Fruit fly (Drosophila melanogaster) whole organism, embryonic: Measurements from ENCODE around the gene mthl14.

ENCODE experiments used
- ATbp ChIP-seq: fragments of 200-800 bp; sonication (Bioruptor generic); optimal IDR thresholded peaks from 2 replicates; lab custom pipeline; 2017; ENCODE audit warnings: missing biosample characterization, mild to moderate bottlenecking, missing genetic modification characterization, missing genetic modification reagents
- CG12104 ChIP-seq: fragments of 200-800 bp; sonication (Bioruptor generic); optimal IDR thresholded peaks from 3 replicates; lab custom pipeline; 2016; ENCODE audit warnings: missing biosample characterization, missing genetic modification characterization
- CG12219 ChIP-seq: fragments of 200-800 bp; sonication (Bioruptor generic); optimal IDR thresholded peaks from 3 replicates; lab custom pipeline; 2018; ENCODE audit warnings: missing biosample characterization, mild to moderate bottlenecking, missing genetic modification characterization
- CG1233 ChIP-seq: fragments of 200-800 bp; sonication (Bioruptor generic); optimal IDR thresholded peaks from 4 replicates; lab custom pipeline; 2018; ENCODE audit warnings: missing biosample characterization, mild to moderate bottlenecking, missing genetic modification characterization
- CG14710 ChIP-seq: fragments of 200-800 bp; sonication (Bioruptor generic); optimal IDR thresholded peaks from 3 replicates; lab custom pipeline; 2019; ENCODE audit warnings: missing biosample characterization, mild to moderate bottlenecking, missing genetic modification characterization, moderate library complexity
- CG17612 ChIP-seq: fragments of 200-800 bp; sonication (Bioruptor generic); IDR thresholded peaks from 2 replicates; pipeline ENCODE4 v1.3.6; 2022; ENCODE audit warnings: missing biosample characterization, missing genetic modification characterization
- CG17829 ChIP-seq: fragments of 200-800 bp; optimal IDR thresholded peaks from 2 replicates; lab custom pipeline; 2019; ENCODE audit warnings: missing biosample characterization, mild to moderate bottlenecking, missing genetic modification characterization, moderate library complexity
- CG2116 ChIP-seq: fragments of 200-800 bp; sonication (Bioruptor generic); optimal IDR thresholded peaks from 3 replicates; lab custom pipeline; 2018; ENCODE audit warnings: missing biosample characterization, mild to moderate bottlenecking, missing genetic modification characterization
- CG2678 ChIP-seq: fragments of 200-800 bp; sonication (Bioruptor generic); optimal IDR thresholded peaks from 3 replicates; lab custom pipeline; 2019; ENCODE audit warnings: missing biosample characterization, mild to moderate bottlenecking, missing genetic modification characterization, moderate library complexity
- CG31388 ChIP-seq: fragments of 200-800 bp; sonication (Bioruptor generic); optimal IDR thresholded peaks from 2 replicates; lab custom pipeline; 2016; ENCODE audit warnings: missing biosample characterization, missing genetic modification characterization
- CG32767 ChIP-seq: fragments of 200-800 bp; sonication (Bioruptor generic); IDR thresholded peaks from 2 replicates; pipeline ENCODE4 v1.3.6; 2022; ENCODE audit warnings: missing biosample characterization, missing genetic modification characterization
- CG3995 ChIP-seq: fragments of 200-800 bp; sonication (Bioruptor generic); optimal IDR thresholded peaks from 3 replicates; lab custom pipeline; 2016; ENCODE audit warnings: missing biosample characterization, missing genetic modification characterization
- CG4404 ChIP-seq: fragments of 200-800 bp; sonication (Bioruptor generic); IDR thresholded peaks from 2 replicates; pipeline ENCODE4 v1.3.6; 2022; ENCODE audit warnings: missing biosample characterization, missing genetic modification characterization
- CG4730 ChIP-seq: fragments of 200-800 bp; sonication (Bioruptor generic); IDR thresholded peaks from 2 replicates; pipeline ENCODE4 v1.3.6; 2022; ENCODE audit warnings: missing biosample characterization, missing genetic modification characterization
- CG5245 ChIP-seq: fragments of 200-800 bp; sonication (Bioruptor generic); optimal IDR thresholded peaks from 3 replicates; lab custom pipeline; 2016; ENCODE audit warnings: missing biosample characterization, missing genetic modification characterization
- CG6272 ChIP-seq: fragments of 200-800 bp; sonication (Bioruptor generic); IDR thresholded peaks from 2 replicates; pipeline ENCODE4 v1.3.6; 2022; ENCODE audit warnings: missing biosample characterization, missing genetic modification characterization
- CG8944 ChIP-seq: fragments of 200-800 bp; sonication (Bioruptor generic); optimal IDR thresholded peaks from 3 replicates; lab custom pipeline; 2016; ENCODE audit warnings: missing biosample characterization, missing genetic modification characterization
- Camta ChIP-seq: fragments of 200-800 bp; sonication (Bioruptor generic); optimal IDR thresholded peaks from 2 replicates; lab custom pipeline; 2016; ENCODE audit warnings: missing biosample characterization, missing genetic modification characterization
- CoRest ChIP-seq: fragments of 200-800 bp; sonication (Bioruptor generic); optimal IDR thresholded peaks from 3 replicates; lab custom pipeline; 2018; ENCODE audit warnings: missing biosample characterization, mild to moderate bottlenecking, missing genetic modification characterization, moderate library complexity
- Dip2 ChIP-seq: fragments of 200-800 bp; sonication (Bioruptor generic); IDR thresholded peaks from 2 replicates; pipeline ENCODE4 v1.3.6; 2022; ENCODE audit warnings: missing biosample characterization, missing genetic modification characterization
- ERR ChIP-seq: fragments of 200-800 bp; sonication (Bioruptor generic); optimal IDR thresholded peaks from 2 replicates; lab custom pipeline; 2016; ENCODE audit warnings: missing biosample characterization, missing genetic modification characterization
- Elba2 ChIP-seq: fragments of 200-800 bp; sonication (Bioruptor generic); optimal IDR thresholded peaks from 3 replicates; lab custom pipeline; 2016; ENCODE audit warnings: missing biosample characterization, missing genetic modification characterization
- H15 ChIP-seq: fragments of 200-800 bp; sonication (Bioruptor generic); IDR thresholded peaks from 3 replicates; pipeline ENCODE4 v1.3.6; 2022; ENCODE audit warnings: missing biosample characterization, missing genetic modification characterization
- Hr78 ChIP-seq, 2 experiments: fragments of 200-800 bp in 1 of 2; fragments of >200 bp in 1 of 2; sonication (Bioruptor generic) in 1 of 2; optimal IDR thresholded peaks; 2 replicates each; lab custom pipeline; 2017 to 2019; ENCODE audit warnings: missing biosample characterization in 2 of 2, missing genetic modification characterization in 2 of 2, mild to moderate bottlenecking in 1 of 2, moderate library complexity in 1 of 2
- Myb ChIP-seq: fragments of 200-800 bp; sonication (Bioruptor generic); optimal IDR thresholded peaks from 2 replicates; lab custom pipeline; 2016; ENCODE audit warnings: missing biosample characterization, missing genetic modification characterization
- Nf-YB ChIP-seq: fragments of 200-800 bp; sonication (Bioruptor generic); optimal IDR thresholded peaks from 3 replicates; lab custom pipeline; 2019; ENCODE audit warnings: missing biosample characterization, mild to moderate bottlenecking, missing genetic modification characterization, moderate library complexity
- Optix ChIP-seq: fragments of 200-800 bp; sonication (Bioruptor generic); IDR thresholded peaks from 3 replicates; pipeline ENCODE4 v1.3.6; 2022; ENCODE audit warnings: missing biosample characterization, missing genetic modification characterization
- PHDP ChIP-seq: fragments of 200-800 bp; sonication (Bioruptor generic); optimal IDR thresholded peaks from 3 replicates; lab custom pipeline; 2018; ENCODE audit warnings: missing biosample characterization, mild to moderate bottlenecking, missing genetic modification characterization, moderate library complexity
- Ssrp ChIP-seq: fragments of 200-800 bp; sonication (Bioruptor generic); optimal IDR thresholded peaks from 2 replicates; lab custom pipeline; 2018; ENCODE audit warnings: missing biosample characterization, mild to moderate bottlenecking, missing genetic modification characterization, moderate library complexity
- Xbp1 ChIP-seq: fragments of 200-800 bp; sonication (Bioruptor generic); optimal IDR thresholded peaks from 3 replicates; lab custom pipeline; 2016; ENCODE audit warnings: missing biosample characterization, mild to moderate bottlenecking, missing genetic modification characterization
- bab2 ChIP-seq: fragments of 200-800 bp; sonication (Bioruptor generic); optimal IDR thresholded peaks from 2 replicates; lab custom pipeline; 2016; ENCODE audit warnings: missing biosample characterization, missing genetic modification characterization
- bsh ChIP-seq, 2 experiments: fragments of 200-800 bp; sonication (Bioruptor generic); optimal IDR thresholded peaks; 2 replicates each; lab custom pipeline; 2017 to 2018; ENCODE audit warnings: mild to moderate bottlenecking in 2 of 2, missing biosample characterization in 2 of 2, missing genetic modification characterization in 2 of 2, moderate library complexity in 1 of 2
- cas ChIP-seq: fragments of 200-800 bp; sonication (Bioruptor generic); IDR thresholded peaks from 2 replicates; pipeline ENCODE4 v1.3.6; 2022; ENCODE audit warnings: missing biosample characterization, missing genetic modification characterization
- chn ChIP-seq: fragments of 200-800 bp; sonication (Bioruptor generic); optimal IDR thresholded peaks from 2 replicates; lab custom pipeline; 2016; ENCODE audit warnings: missing biosample characterization, missing genetic modification characterization
- croc ChIP-seq: fragments of 200-800 bp; sonication (Bioruptor generic); conservative IDR thresholded peaks from 3 replicates; pipeline ENCODE4 v1.3.6; 2022; ENCODE audit warnings: missing biosample characterization, missing genetic modification characterization
- dpn ChIP-seq, 2 experiments: fragments of 200-800 bp; sonication (Bioruptor generic); optimal IDR thresholded peaks; 3 replicates each; lab custom pipeline; 2016; ENCODE audit warnings: missing biosample characterization in 2 of 2, missing genetic modification characterization in 2 of 2
- ems ChIP-seq: fragments of 200-800 bp; sonication (Bioruptor generic); optimal IDR thresholded peaks from 3 replicates; lab custom pipeline; 2016; ENCODE audit warnings: missing biosample characterization, missing genetic modification characterization
- esg ChIP-seq: fragments of 200-800 bp; sonication (Bioruptor generic); conservative IDR thresholded peaks from 2 replicates; pipeline ENCODE4 v1.3.6; 2022; ENCODE audit warnings: missing biosample characterization, missing genetic modification characterization
- hb ChIP-seq: fragments of 200-800 bp; sonication (Bioruptor generic); IDR thresholded peaks from 3 replicates; pipeline ENCODE4 v1.3.6; 2022; ENCODE audit warnings: missing biosample characterization, missing genetic modification characterization; ENCODE audit not compliant: partially characterized antibody
- jumu ChIP-seq: fragments of 200-800 bp; sonication (Bioruptor generic); optimal IDR thresholded peaks from 3 replicates; lab custom pipeline; 2016; ENCODE audit warnings: missing biosample characterization, missing genetic modification characterization
- kah ChIP-seq: fragments of 200-800 bp; sonication (Bioruptor generic); optimal IDR thresholded peaks from 2 replicates; lab custom pipeline; 2018; ENCODE audit warnings: missing biosample characterization, mild to moderate bottlenecking, missing genetic modification characterization
- ken ChIP-seq: fragments of 200-800 bp; sonication (Bioruptor generic); IDR thresholded peaks from 3 replicates; pipeline ENCODE4 v1.3.6; 2022; ENCODE audit warnings: missing biosample characterization, missing genetic modification characterization
- lola ChIP-seq, 3 experiments: fragments of >200 bp in 2 of 3; fragments of 200-800 bp in 1 of 3; sonication (Bioruptor generic) in 1 of 3; optimal IDR thresholded peaks; 2 replicates each; lab custom pipeline; 2017 to 2019; ENCODE audit warnings: missing biosample characterization in 3 of 3, missing genetic modification characterization in 3 of 3, mild to moderate bottlenecking in 1 of 3, moderate library complexity in 1 of 3
- phol ChIP-seq: fragments of 200-800 bp; sonication (Bioruptor generic); optimal IDR thresholded peaks from 3 replicates; lab custom pipeline; 2018; ENCODE audit warnings: missing biosample characterization, mild to moderate bottlenecking, missing genetic modification characterization, moderate library complexity
- pita ChIP-seq: fragments of 200-800 bp; sonication (Bioruptor generic); optimal IDR thresholded peaks from 2 replicates; lab custom pipeline; 2017; ENCODE audit warnings: missing biosample characterization, mild to moderate bottlenecking, missing genetic modification characterization
- pum ChIP-seq: fragments of 200-800 bp; sonication (Bioruptor generic); optimal IDR thresholded peaks from 2 replicates; lab custom pipeline; 2016; ENCODE audit warnings: missing biosample characterization, missing genetic modification characterization
- row ChIP-seq: fragments of 200-800 bp; sonication (Bioruptor generic); IDR thresholded peaks from 3 replicates; pipeline ENCODE4 v1.3.6; 2022; ENCODE audit warnings: missing biosample characterization, missing genetic modification characterization
- tin ChIP-seq: fragments of 200-800 bp; sonication (Bioruptor generic); optimal IDR thresholded peaks from 3 replicates; lab custom pipeline; 2016; ENCODE audit warnings: missing biosample characterization, missing genetic modification characterization
- twi ChIP-seq: fragments of 200-800 bp; optimal IDR thresholded peaks from 2 replicates; lab custom pipeline; 2019; ENCODE audit warnings: missing biosample characterization, mild to moderate bottlenecking, missing genetic modification characterization, moderate library complexity
- unc-4 ChIP-seq: fragments of 200-800 bp; sonication (Bioruptor generic); IDR thresholded peaks from 2 replicates; pipeline ENCODE4 v1.3.6; 2022; ENCODE audit warnings: missing biosample characterization, missing genetic modification characterization; ENCODE audit not compliant: partially characterized antibody

mthl14 gene

dm6 chr3L:294841-295408 lies 47.6 kb downstream of the mthl14 start (continued):
- peak; percentile 6 for TF ChIP-seq Camta (GFP tag; lab: Kevin White, UChicago)
- no peak for TF ChIP-seq CG6272 (GFP tag; lab: Robert Waterston, UW)
- peak; percentile 40 for TF ChIP-seq CoRest
- TF ChIP-seq ATbp: peak; percentile 18
- TF ChIP-seq esg (GFP tag; lab: Robert Waterston, UW): no peak
- peak; percentile 22 for TF ChIP-seq CG5245
- no peak for TF ChIP-seq CG2116 (GFP tag; lab: Kevin White, UChicago)
- peak; percentile 32; the same call in 2 of the 3 replicates for TF ChIP-seq row (GFP tag; lab: Robert Waterston, UW)
- TF ChIP-seq ERR (GFP tag; lab: Kevin White, UChicago): no peak
- TF ChIP-seq pita (GFP tag; lab: Kevin White, UChicago): no peak
- no peak for TF ChIP-seq CG31388 (GFP tag; lab: Kevin White, UChicago)
- no peak for TF ChIP-seq unc-4 (GFP tag; lab: Robert Waterston, UW)
- no peak for TF ChIP-seq cas
- peak; percentile 95 for TF ChIP-seq twi
- no peak for TF ChIP-seq hb (GFP tag; lab: Robert Waterston, UW)
- 0 out of 3 replicates have a peak, but pooled peaks have one; percentile 16 for TF ChIP-seq croc (GFP tag; lab: Robert Waterston, UW)
- TF ChIP-seq CG17829 (tag; lab: Kevin White, UChicago): peak; percentile 50
- TF ChIP-seq Myb: no peak
- TF ChIP-seq bab2 (GFP tag; lab: Kevin White, UChicago): peak; percentile 3
- no peak for TF ChIP-seq Elba2 (GFP tag; lab: Kevin White, UChicago)
- TF ChIP-seq H15 (GFP tag; lab: Robert Waterston, UW): no peak
- TF ChIP-seq CG4404 (GFP tag; lab: Robert Waterston, UW): no peak
- peak; percentile 62 for TF ChIP-seq phol (tag; lab: Kevin White, UChicago)
- peak; percentile 16 for TF ChIP-seq Xbp1 (GFP tag; lab: Kevin White, UChicago)
- TF ChIP-seq CG2678 (tag; lab: Kevin White, UChicago): peak; percentile 47
- no peak for TF ChIP-seq CG32767 (GFP tag; lab: Robert Waterston, UW)
- TF ChIP-seq Optix (GFP tag; lab: Robert Waterston, UW): peak; percentile 31; the same call in 1 of the 3 replicates
- TF ChIP-seq dpn (GFP tag; optimal IDR thresholded peaks at IDR 0.05; lab: Kevin White, UChicago): no peak
- peak; percentile 22 for TF ChIP-seq jumu (GFP tag; lab: Kevin White, UChicago)
- peak; percentile 8 for TF ChIP-seq pum (GFP tag; lab: Kevin White, UChicago)
- peak; percentile 15 for TF ChIP-seq chn (GFP tag; lab: Kevin White, UChicago)
- peak; percentile 15 for TF ChIP-seq Nf-YB (GFP tag; lab: Kevin White, UChicago)
- no peak for TF ChIP-seq CG12104
- TF ChIP-seq CG1233 (GFP tag; lab: Kevin White, UChicago): peak; percentile 13
- peak; percentile 15 for TF ChIP-seq PHDP (tag; lab: Kevin White, UChicago)
- TF ChIP-seq CG14710 (tag; lab: Kevin White, UChicago): peak; percentile 70
- TF ChIP-seq bsh (GFP tag; optimal IDR thresholded peaks at IDR 0.05; lab: Kevin White, UChicago): peak in 1 of 2 experiments; percentile 70
- peak in 1 of 3 experiments; percentile 71 for TF ChIP-seq lola (GFP tag; optimal IDR thresholded peaks at IDR 0.05; lab: Kevin White, UChicago)
- TF ChIP-seq CG8944: peak; percentile 31
- peak; percentile 53 for TF ChIP-seq Ssrp (tag; lab: Kevin White, UChicago)
- TF ChIP-seq tin (GFP tag; lab: Kevin White, UChicago): peak; percentile 42
- peak; percentile 15 for TF ChIP-seq kah (GFP tag; lab: Kevin White, UChicago)
- TF ChIP-seq CG12219 (GFP tag; lab: Kevin White, UChicago): peak; percentile 23
- TF ChIP-seq ems (GFP tag; lab: Kevin White, UChicago): no peak
- TF ChIP-seq CG3995 (GFP tag; lab: Kevin White, UChicago): no peak
- TF ChIP-seq ken: no peak
- TF ChIP-seq Dip2 (GFP tag; lab: Robert Waterston, UW): no peak
- TF ChIP-seq Hr78 (GFP tag; optimal IDR thresholded peaks at IDR 0.05; lab: Kevin White, UChicago): peak in 1 of 2 experiments; percentile 29
- TF ChIP-seq CG17612 (GFP tag; lab: Robert Waterston, UW): no peak
- no peak for TF ChIP-seq CG4730
